Worm (Caenorhabditis elegans) whole organism, L1 larva: ENCODE results near the gene K01D12.15.

Experiments
- alr-1 ChIP-seq: fragments of 200-800 bp; sonication (Bioruptor generic); optimal IDR thresholded peaks from 2 replicates; lab custom pipeline; 2018; ENCODE audit warnings: borderline replicate concordance, mild to moderate bottlenecking, missing genetic modification characterization, missing compliant biosample characterization
- aly-2 ChIP-seq: fragments of 150-350 bp; optimal IDR thresholded peaks from 2 replicates; lab custom pipeline; 2014; ENCODE audit warnings: missing biosample characterization, missing genetic modification characterization
- ama-1 ChIP-seq: fragments of 150-350 bp; optimal IDR thresholded peaks from 2 replicates; lab custom pipeline; 2014
- efl-3 ChIP-seq: fragments of 200-800 bp; sonication (Bioruptor generic); optimal IDR thresholded peaks from 2 replicates; lab custom pipeline; 2018; ENCODE audit warnings: mild to moderate bottlenecking, missing genetic modification characterization, missing compliant biosample characterization
- fkh-10 ChIP-seq: sonication (generic microtip); optimal IDR thresholded peaks from 2 replicates; lab custom pipeline; 2017; ENCODE audit warnings: missing biosample characterization, missing genetic modification reagents, missing genetic modification characterization
- lin-13 ChIP-seq: fragments of 150-350 bp; optimal IDR thresholded peaks from 2 replicates; lab custom pipeline; 2014; ENCODE audit warnings: missing biosample characterization, missing genetic modification reagents, missing genetic modification characterization
- lin-15B ChIP-seq: fragments of 150-350 bp; sonication (generic microtip); optimal IDR thresholded peaks from 3 replicates; lab custom pipeline; 2014; ENCODE audit warnings: missing biosample characterization, missing genetic modification characterization
- mab-9 ChIP-seq: fragments of 200-800 bp; sonication (Bioruptor generic); IDR thresholded peaks from 2 replicates; pipeline ENCODE4 v1.3.6; 2022; ENCODE audit warnings: missing genetic modification reagents, missing genetic modification characterization, missing compliant biosample characterization
- rnt-1 ChIP-seq: sonication (generic microtip); optimal IDR thresholded peaks from 2 replicates; lab custom pipeline; 2016; ENCODE audit warnings: mild to moderate bottlenecking, missing genetic modification characterization, moderate library complexity, missing compliant biosample characterization
- sox-4 ChIP-seq: sonication (generic microtip); optimal IDR thresholded peaks from 2 replicates; lab custom pipeline; 2016; ENCODE audit warnings: missing genetic modification characterization, missing compliant biosample characterization
- unc-62 ChIP-seq: fragments of 150-350 bp; optimal IDR thresholded peaks from 2 replicates; lab custom pipeline; 2014; ENCODE audit warnings: missing biosample characterization, missing genetic modification reagents, missing genetic modification characterization
- ztf-11 ChIP-seq, 2 experiments: sonication (generic microtip); optimal IDR thresholded peaks; 2 replicates each; lab custom pipeline; 2016 to 2017; ENCODE audit warnings: missing genetic modification characterization in 2 of 2, missing biosample characterization in 1 of 2, missing compliant biosample characterization in 1 of 2
- ztf-4 ChIP-seq: fragments of 150-350 bp; optimal IDR thresholded peaks from 2 replicates; lab custom pipeline; 2014; ENCODE audit warnings: missing biosample characterization, missing genetic modification characterization

ce11 chrV:12415656-12416055, 29.4 kb downstream of the K01D12.15 start, which contains the start of gene cdr-2:
- no peak for TF ChIP-seq aly-2 (tag; lab: Kevin White, UChicago)
- TF ChIP-seq fkh-10 (GFP tag; lab: Kevin White, UChicago): no peak
- TF ChIP-seq efl-3 (GFP tag; lab: Kevin White, UChicago): no peak
- TF ChIP-seq ztf-4 (tag; lab: Kevin White, UChicago): no peak
- TF ChIP-seq alr-1 (tag; lab: Kevin White, UChicago): no peak
- no peak for TF ChIP-seq rnt-1 (tag; lab: Kevin White, UChicago)
- no peak for TF ChIP-seq sox-4 (tag; lab: Kevin White, UChicago)
- TF ChIP-seq lin-15B (tag; lab: Kevin White, UChicago): no peak
- no peak for TF ChIP-seq lin-13 (GFP tag; lab: Kevin White, UChicago)
- TF ChIP-seq unc-62 (GFP tag; lab: Kevin White, UChicago): no peak
- no peak for TF ChIP-seq ztf-11 (tag; optimal IDR thresholded peaks at IDR 0.05; lab: Kevin White, UChicago)
- TF ChIP-seq ama-1 (lab: Kevin White, UChicago): no peak
- no peak for TF ChIP-seq mab-9
